Worm (Caenorhabditis elegans) whole organism, young adult: Measurements from ENCODE around the gene F21C10.18.

Source experiments
- Y95B8A.8 ChIP-seq: fragments of 200-800 bp; sonication (Bioruptor generic); IDR thresholded peaks from 2 replicates; pipeline ENCODE4 v1.3.6; 2022; ENCODE audit warnings: missing genetic modification reagents, missing genetic modification characterization, missing compliant biosample characterization
- ama-1 ChIP-seq, 3 experiments: fragments of 150-350 bp in 1 of 3; sonication (generic microtip) in 2 of 3; optimal IDR thresholded peaks; 2 replicates each; lab custom pipeline; 2014 to 2018; ENCODE audit warnings: missing biosample characterization in 2 of 3, missing genetic modification characterization in 2 of 3, missing genetic modification reagents in 2 of 3
- attf-3 ChIP-seq: fragments of 200-800 bp; sonication (Bioruptor generic); conservative IDR thresholded peaks from 2 replicates; pipeline ENCODE4 v1.3.6; 2022; ENCODE audit warnings: missing genetic modification reagents, missing genetic modification characterization, missing compliant biosample characterization
- dpl-1 ChIP-seq: fragments of 150-350 bp; optimal IDR thresholded peaks from 2 replicates; lab custom pipeline; 2014; ENCODE audit warnings: missing biosample characterization, missing genetic modification reagents, missing genetic modification characterization
- efl-1 ChIP-seq: fragments of 150-350 bp; optimal IDR thresholded peaks from 2 replicates; lab custom pipeline; 2014; ENCODE audit warnings: missing biosample characterization, missing genetic modification reagents, missing genetic modification characterization
- lin-35 ChIP-seq, 3 experiments: fragments of 150-350 bp in 2 of 3; sonication (generic microtip) in 1 of 3; optimal IDR thresholded peaks; 2 replicates each; lab custom pipeline; 2014 to 2018; ENCODE audit warnings: missing biosample characterization in 3 of 3, missing genetic modification characterization in 3 of 3, missing genetic modification reagents in 3 of 3
- mel-28 ChIP-seq: sonication (generic microtip); optimal IDR thresholded peaks from 2 replicates; lab custom pipeline; 2016; ENCODE audit warnings: borderline replicate concordance, mild to moderate bottlenecking, missing genetic modification characterization, missing compliant biosample characterization
- nhr-179 ChIP-seq: sonication (generic microtip); optimal IDR thresholded peaks from 2 replicates; lab custom pipeline; 2016; ENCODE audit warnings: mild to moderate bottlenecking, missing genetic modification characterization, missing compliant biosample characterization
- unc-62 ChIP-seq: fragments of 150-350 bp; optimal IDR thresholded peaks from 2 replicates; lab custom pipeline; 2014; ENCODE audit warnings: missing biosample characterization, missing genetic modification reagents, missing genetic modification characterization

ce11 chrV:9112467-9112866, 4.1 kb downstream of the F21C10.18 start, which contains the start of gene F21C10.7:
- no peak for TF ChIP-seq unc-62 (GFP tag; lab: Kevin White, UChicago)
- TF ChIP-seq attf-3 (GFP tag; lab: Robert Waterston, UW): no peak
- TF ChIP-seq ama-1 (optimal IDR thresholded peaks at IDR 0.05; lab: Kevin White, UChicago): no peak
- no peak for TF ChIP-seq ama-1 (GFP tag; optimal IDR thresholded peaks at IDR 0.05; lab: Kevin White, UChicago)
- TF ChIP-seq lin-35 (GFP tag; optimal IDR thresholded peaks at IDR 0.05; lab: Kevin White, UChicago): no peak
- TF ChIP-seq mel-28 (tag; lab: Kevin White, UChicago): no peak
- TF ChIP-seq Y95B8A.8 (GFP tag; lab: Robert Waterston, UW): no peak
- no peak for TF ChIP-seq nhr-179 (tag; lab: Kevin White, UChicago)
- TF ChIP-seq efl-1 (GFP tag; lab: Kevin White, UChicago): no peak
- no peak for TF ChIP-seq dpl-1 (GFP tag; lab: Kevin White, UChicago)
